Worm (Caenorhabditis elegans) whole organism, late embryonic: Measurements from ENCODE around the gene F34H10.1.

ENCODE experiments used
- C38D4.7 ChIP-seq: fragments of 200-800 bp; sonication (Bioruptor generic); optimal IDR thresholded peaks from 2 replicates; lab custom pipeline; 2018; ENCODE audit warnings: mild to moderate bottlenecking, missing genetic modification characterization, moderate library complexity, missing compliant biosample characterization
- F13H6.1 ChIP-seq: sonication (generic microtip); optimal IDR thresholded peaks from 2 replicates; lab custom pipeline; 2016; ENCODE audit warnings: missing genetic modification characterization, missing compliant biosample characterization
- K02D7.2 ChIP-seq: sonication (generic microtip); optimal IDR thresholded peaks from 2 replicates; lab custom pipeline; 2017; ENCODE audit warnings: mild to moderate bottlenecking, missing genetic modification characterization, missing compliant biosample characterization
- K09A11.1 ChIP-seq: sonication (generic microtip); optimal IDR thresholded peaks from 2 replicates; lab custom pipeline; 2017; ENCODE audit warnings: antibody characterized with exemption, mild to moderate bottlenecking, missing genetic modification characterization, missing compliant biosample characterization; ENCODE audit not compliant: insufficient read depth
- T23F11.4 ChIP-seq: fragments of 200-800 bp; sonication (Bioruptor generic); optimal IDR thresholded peaks from 2 replicates; lab custom pipeline; 2018; ENCODE audit warnings: mild to moderate bottlenecking, missing genetic modification characterization, missing compliant biosample characterization
- Y22D7AL.16 ChIP-seq: sonication (generic microtip); optimal IDR thresholded peaks from 2 replicates; lab custom pipeline; 2016; ENCODE audit warnings: missing genetic modification characterization, missing compliant biosample characterization
- ceh-14 ChIP-seq: sonication (generic microtip); optimal IDR thresholded peaks from 2 replicates; lab custom pipeline; 2016; ENCODE audit warnings: missing genotype, missing genetic modification characterization, missing compliant biosample characterization
- ceh-18 ChIP-seq: sonication (generic microtip); optimal IDR thresholded peaks from 2 replicates; lab custom pipeline; 2016; ENCODE audit warnings: missing genetic modification characterization, missing compliant biosample characterization
- ceh-19 ChIP-seq: fragments of 200-800 bp; sonication (Bioruptor generic); optimal IDR thresholded peaks from 2 replicates; lab custom pipeline; 2018; ENCODE audit warnings: mild to moderate bottlenecking, missing genetic modification characterization, missing compliant biosample characterization
- ceh-30 ChIP-seq: fragments of 150-350 bp; optimal IDR thresholded peaks from 2 replicates; lab custom pipeline; 2014; ENCODE audit warnings: missing biosample characterization, missing genetic modification characterization
- ceh-31 ChIP-seq: sonication (generic microtip); optimal IDR thresholded peaks from 2 replicates; lab custom pipeline; 2016; ENCODE audit warnings: missing genetic modification characterization, missing compliant biosample characterization
- ceh-34 ChIP-seq: sonication (generic microtip); optimal IDR thresholded peaks from 2 replicates; lab custom pipeline; 2016; ENCODE audit warnings: mild to moderate bottlenecking, missing genetic modification characterization, missing compliant biosample characterization
- ceh-45 ChIP-seq: fragments of 200-800 bp; sonication (Bioruptor generic); IDR thresholded peaks from 2 replicates; pipeline ENCODE4 v1.3.6; 2022; ENCODE audit warnings: missing genetic modification reagents, missing genetic modification characterization, missing compliant biosample characterization
- ceh-48 ChIP-seq: sonication (generic microtip); optimal IDR thresholded peaks from 2 replicates; lab custom pipeline; 2016; ENCODE audit warnings: missing genetic modification characterization, inconsistent platforms, missing compliant biosample characterization
- ceh-6 ChIP-seq: fragments of 200-800 bp; sonication (Bioruptor generic); optimal IDR thresholded peaks from 2 replicates; lab custom pipeline; 2018; ENCODE audit warnings: mild to moderate bottlenecking, missing genetic modification characterization, missing compliant biosample characterization
- ceh-9 ChIP-seq: sonication (generic microtip); optimal IDR thresholded peaks from 2 replicates; lab custom pipeline; 2016; ENCODE audit warnings: mild to moderate bottlenecking, missing genetic modification characterization, inconsistent platforms, missing compliant biosample characterization
- che-1 ChIP-seq: sonication (generic microtip); optimal IDR thresholded peaks from 2 replicates; lab custom pipeline; 2016; ENCODE audit warnings: mild to moderate bottlenecking, missing genetic modification characterization, missing compliant biosample characterization
- dmd-4 ChIP-seq: sonication (generic microtip); optimal IDR thresholded peaks from 2 replicates; lab custom pipeline; 2016; ENCODE audit warnings: borderline replicate concordance, missing genetic modification characterization, missing compliant biosample characterization
- dve-1 ChIP-seq: sonication (generic microtip); optimal IDR thresholded peaks from 2 replicates; lab custom pipeline; 2017; ENCODE audit warnings: antibody characterized with exemption, mild to moderate bottlenecking, missing genetic modification characterization, missing compliant biosample characterization
- elt-4 ChIP-seq: sonication (generic microtip); optimal IDR thresholded peaks from 2 replicates; lab custom pipeline; 2016; ENCODE audit warnings: missing genetic modification characterization, missing compliant biosample characterization
- eyg-1 ChIP-seq: sonication (generic microtip); optimal IDR thresholded peaks from 2 replicates; lab custom pipeline; 2016; ENCODE audit warnings: missing genotype, missing genetic modification characterization, missing compliant biosample characterization
- fkh-6 ChIP-seq: sonication (generic microtip); optimal IDR thresholded peaks from 2 replicates; lab custom pipeline; 2016; ENCODE audit warnings: missing genetic modification characterization, missing compliant biosample characterization
- hlh-13 ChIP-seq: fragments of 200-800 bp; sonication (Bioruptor generic); optimal IDR thresholded peaks from 2 replicates; lab custom pipeline; 2018; ENCODE audit warnings: mild to moderate bottlenecking, missing genetic modification characterization, missing compliant biosample characterization
- hlh-15 ChIP-seq: sonication (generic microtip); optimal IDR thresholded peaks from 2 replicates; lab custom pipeline; 2016; ENCODE audit warnings: missing genetic modification characterization, missing compliant biosample characterization
- hlh-8 ChIP-seq: sonication (generic microtip); optimal IDR thresholded peaks from 2 replicates; lab custom pipeline; 2016; ENCODE audit warnings: missing genotype, missing genetic modification characterization, missing compliant biosample characterization
- lin-11 ChIP-seq: fragments of 200-800 bp; sonication (Bioruptor generic); optimal IDR thresholded peaks from 2 replicates; lab custom pipeline; 2018; ENCODE audit warnings: mild to moderate bottlenecking, missing genetic modification characterization, missing compliant biosample characterization
- madf-2 ChIP-seq: sonication (generic microtip); optimal IDR thresholded peaks from 2 replicates; lab custom pipeline; 2017; ENCODE audit warnings: missing genetic modification characterization, missing compliant biosample characterization
- mec-3 ChIP-seq: sonication (generic microtip); optimal IDR thresholded peaks from 2 replicates; lab custom pipeline; 2016; ENCODE audit warnings: borderline replicate concordance, missing genetic modification characterization, missing compliant biosample characterization
- nfya-1 ChIP-seq: sonication (generic microtip); optimal IDR thresholded peaks from 2 replicates; lab custom pipeline; 2017; ENCODE audit warnings: missing genetic modification characterization, mild to moderate bottlenecking, missing compliant biosample characterization, antibody characterized with exemption, moderate library complexity
- nhr-11 ChIP-seq: fragments of 150-350 bp; optimal IDR thresholded peaks from 2 replicates; lab custom pipeline; 2014; ENCODE audit warnings: missing biosample characterization, missing genetic modification characterization
- nhr-232 ChIP-seq: sonication (generic microtip); optimal IDR thresholded peaks from 2 replicates; lab custom pipeline; 2016; ENCODE audit warnings: missing genetic modification characterization, missing compliant biosample characterization
- odd-2 ChIP-seq: sonication (generic microtip); optimal IDR thresholded peaks from 2 replicates; lab custom pipeline; 2017; ENCODE audit warnings: antibody characterized with exemption, mild to moderate bottlenecking, missing genetic modification characterization, missing compliant biosample characterization
- pag-3 ChIP-seq: sonication (generic microtip); optimal IDR thresholded peaks from 2 replicates; lab custom pipeline; 2016; ENCODE audit warnings: missing compliant biosample characterization, missing genetic modification characterization, borderline replicate concordance
- pat-9 ChIP-seq: fragments of 200-800 bp; sonication (Bioruptor generic); optimal IDR thresholded peaks from 2 replicates; lab custom pipeline; 2018; ENCODE audit warnings: mild to moderate bottlenecking, missing genetic modification characterization, moderate library complexity, missing compliant biosample characterization
- pax-1 ChIP-seq: fragments of 150-350 bp; optimal IDR thresholded peaks from 2 replicates; lab custom pipeline; 2014; ENCODE audit warnings: missing biosample characterization, missing genetic modification characterization
- pha-2 ChIP-seq: sonication (generic microtip); optimal IDR thresholded peaks from 2 replicates; lab custom pipeline; 2017; ENCODE audit warnings: mild to moderate bottlenecking, missing genetic modification characterization, missing compliant biosample characterization
- pqm-1 ChIP-seq: sonication (generic microtip); optimal IDR thresholded peaks from 2 replicates; lab custom pipeline; 2016; ENCODE audit warnings: missing genetic modification characterization, missing compliant biosample characterization
- pros-1 ChIP-seq: fragments of 150-350 bp; optimal IDR thresholded peaks from 2 replicates; lab custom pipeline; 2014; ENCODE audit warnings: missing biosample characterization, missing genetic modification reagents, missing genetic modification characterization
- ref-2 ChIP-seq: sonication (generic microtip); optimal IDR thresholded peaks from 2 replicates; lab custom pipeline; 2016; ENCODE audit warnings: missing genetic modification characterization, missing compliant biosample characterization
- rnt-1 ChIP-seq: sonication (generic microtip); optimal IDR thresholded peaks from 2 replicates; lab custom pipeline; 2016; ENCODE audit warnings: missing genetic modification characterization, missing compliant biosample characterization
- sdc-2 ChIP-seq: sonication (generic microtip); optimal IDR thresholded peaks from 2 replicates; lab custom pipeline; 2016; ENCODE audit warnings: missing genotype, missing genetic modification characterization, missing compliant biosample characterization
- sox-2 ChIP-seq: fragments of 200-800 bp; sonication (Bioruptor generic); IDR thresholded peaks from 2 replicates; pipeline ENCODE4 v1.3.6; 2022; ENCODE audit warnings: missing genetic modification reagents, missing genetic modification characterization, missing compliant biosample characterization
- sox-4 ChIP-seq: sonication (generic microtip); optimal IDR thresholded peaks from 2 replicates; lab custom pipeline; 2017; ENCODE audit warnings: mild to moderate bottlenecking, missing genetic modification characterization, inconsistent platforms, missing compliant biosample characterization
- syd-9 ChIP-seq: sonication (generic microtip); optimal IDR thresholded peaks from 2 replicates; lab custom pipeline; 2016; ENCODE audit warnings: mild to moderate bottlenecking, missing genetic modification characterization, moderate library complexity, missing compliant biosample characterization
- tbx-2 ChIP-seq: sonication (generic microtip); optimal IDR thresholded peaks from 2 replicates; lab custom pipeline; 2016; ENCODE audit warnings: missing genetic modification characterization, missing compliant biosample characterization
- tbx-7 ChIP-seq: sonication (generic microtip); optimal IDR thresholded peaks from 2 replicates; lab custom pipeline; 2016; ENCODE audit warnings: missing genotype, missing genetic modification characterization, missing compliant biosample characterization
- ttx-3 ChIP-seq: sonication (generic microtip); optimal IDR thresholded peaks from 2 replicates; lab custom pipeline; 2016; ENCODE audit warnings: missing genetic modification reagents, missing genetic modification characterization, missing compliant biosample characterization
- unc-3 ChIP-seq, 2 experiments: fragments of 200-800 bp in 1 of 2; sonication (Bioruptor generic) in 1 of 2; sonication (generic microtip) in 1 of 2; conservative IDR thresholded peaks in 1 of 2; optimal IDR thresholded peaks in 1 of 2; 2 replicates each; pipeline versions ENCODE4 v1.3.6 to Lab custom; 2016 to 2022; ENCODE audit warnings: missing compliant biosample characterization in 2 of 2, missing genetic modification characterization in 2 of 2, missing genetic modification reagents in 1 of 2
- unc-42 ChIP-seq: sonication (generic microtip); optimal IDR thresholded peaks from 2 replicates; lab custom pipeline; 2016; ENCODE audit warnings: missing genotype, missing genetic modification characterization, missing compliant biosample characterization
- unc-55 ChIP-seq: sonication (generic microtip); optimal IDR thresholded peaks from 2 replicates; lab custom pipeline; 2017; ENCODE audit warnings: missing biosample characterization, missing genetic modification reagents, missing genetic modification characterization
- unc-86 ChIP-seq: sonication (generic microtip); optimal IDR thresholded peaks from 2 replicates; lab custom pipeline; 2016; ENCODE audit warnings: missing genetic modification characterization, missing compliant biosample characterization
- zip-5 ChIP-seq: sonication (generic microtip); optimal IDR thresholded peaks from 2 replicates; lab custom pipeline; 2016; ENCODE audit warnings: missing genetic modification characterization, missing compliant biosample characterization

The F34H10.1 gene

DNA sequence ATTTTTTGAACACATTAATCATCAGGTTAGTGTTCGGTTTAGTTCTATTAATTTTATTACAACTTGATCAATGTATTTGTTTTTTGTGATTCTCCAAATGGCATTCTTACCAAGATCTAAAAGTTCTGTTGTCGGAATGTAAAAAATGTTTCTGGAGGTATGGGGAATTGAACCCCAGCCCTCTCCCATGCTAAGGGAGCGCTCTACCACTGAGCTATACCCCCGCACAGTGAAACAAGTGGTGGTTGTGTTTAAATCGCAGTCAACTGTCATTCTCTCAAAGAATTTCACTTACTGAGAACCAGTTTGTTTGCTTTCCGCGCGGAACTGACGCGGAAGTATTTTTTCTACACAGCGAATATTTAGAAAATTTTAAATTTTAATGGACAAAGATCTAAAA is 11.8 kb downstream of the F34H10.1 start:
- TF ChIP-seq hlh-8 (tag; lab: Kevin White, UChicago) (peak; percentile 29), nfya-1 (tag; lab: Kevin White, UChicago) (peak; percentile 44), C38D4.7 (GFP tag; lab: Kevin White, UChicago) (peak; percentile 77), hlh-15 (tag; lab: Kevin White, UChicago) (peak; percentile 76), sox-4 (tag; lab: Kevin White, UChicago) (peak; percentile 88), tbx-2 (peak; percentile 66), ref-2 (peak; percentile 78), ceh-31 (tag; lab: Kevin White, UChicago) (peak; percentile 57), ceh-30 (tag; lab: Kevin White, UChicago) (peak; percentile 69), ceh-34 (tag; lab: Kevin White, UChicago) (peak; percentile 75), sox-2 (GFP tag; lab: Robert Waterston, UW) (peak; percentile 73), che-1 (tag; lab: Kevin White, UChicago) (peak; percentile 85), F13H6.1 (tag; lab: Kevin White, UChicago) (peak; percentile 61), elt-4 (tag; lab: Kevin White, UChicago) (no peak), unc-42 (tag; lab: Kevin White, UChicago) (peak; percentile 11), fkh-6 (peak; percentile 83), ceh-9 (tag; lab: Kevin White, UChicago) (peak; percentile 45), zip-5 (tag; lab: Kevin White, UChicago) (peak; percentile 59), pag-3 (tag; lab: Kevin White, UChicago) (peak; percentile 79), K09A11.1 (tag; lab: Kevin White, UChicago) (peak; percentile 73), Y22D7AL.16 (tag; lab: Kevin White, UChicago) (peak; percentile 82), ceh-19 (peak; percentile 71), unc-3 (GFP tag; conservative IDR thresholded peaks at IDR 0.05; lab: Robert Waterston, UW) (peak; percentile 90), unc-3 (tag; optimal IDR thresholded peaks at IDR 0.05; lab: Kevin White, UChicago) (peak; percentile 79), pax-1 (tag; lab: Kevin White, UChicago) (peak; percentile 5), dve-1 (tag; lab: Kevin White, UChicago) (peak; percentile 71), ceh-14 (tag; lab: Kevin White, UChicago) (peak; percentile 84), nhr-232 (tag; lab: Kevin White, UChicago) (peak; percentile 71), odd-2 (tag; lab: Kevin White, UChicago) (peak; percentile 22), pat-9 (tag; lab: Kevin White, UChicago) (peak; percentile 78), ceh-6 (GFP tag; lab: Kevin White, UChicago) (peak; percentile 90), T23F11.4 (GFP tag; lab: Kevin White, UChicago) (peak; percentile 79), hlh-13 (GFP tag; lab: Kevin White, UChicago) (peak; percentile 81), nhr-11 (tag; lab: Kevin White, UChicago) (no peak), lin-11 (tag; lab: Kevin White, UChicago) (peak; percentile 80), unc-55 (GFP tag; lab: Kevin White, UChicago) (no peak), ceh-18 (tag; lab: Kevin White, UChicago) (peak; percentile 59), ceh-45 (GFP tag; lab: Robert Waterston, UW) (peak; percentile 85), ceh-48 (tag; lab: Kevin White, UChicago) (peak; percentile 57), unc-86 (peak; percentile 77), pha-2 (tag; lab: Kevin White, UChicago) (peak; percentile 83), rnt-1 (tag; lab: Kevin White, UChicago) (peak; percentile 38), eyg-1 (tag; lab: Kevin White, UChicago) (peak; percentile 33), mec-3 (tag; lab: Kevin White, UChicago) (peak; percentile 44), K02D7.2 (tag; lab: Kevin White, UChicago) (peak; percentile 89), dmd-4 (tag; lab: Kevin White, UChicago) (peak; percentile 85), sdc-2 (tag; lab: Kevin White, UChicago) (peak; percentile 67), pqm-1 (tag; lab: Kevin White, UChicago) (no peak), pros-1 (tag; lab: Kevin White, UChicago) (peak; percentile 24), madf-2 (tag; lab: Kevin White, UChicago) (peak; percentile 74), tbx-7 (tag; lab: Kevin White, UChicago) (peak; percentile 27), syd-9 (tag; lab: Kevin White, UChicago) (peak; percentile 66), ttx-3 (tag; lab: Kevin White, UChicago) (peak; percentile 84)
